Fruit fly (Drosophila melanogaster) S2 (cell line): ENCODE results near the gene CG42685.
"Not testable (repeated sequence)": the region's sequence is repeated elsewhere in the genome, so short reads cannot be mapped to it uniquely, and the experiment has no call there.

Experiments
- CG8478 ChIP-seq: fragments of >200 bp; optimal IDR thresholded peaks from 2 replicates; lab custom pipeline; 2018
- CTCF ChIP-seq, 2 experiments: fragments of >200 bp; optimal IDR thresholded peaks; 2 replicates each; lab custom pipeline; 2018

CG42685 gene

DNA sequence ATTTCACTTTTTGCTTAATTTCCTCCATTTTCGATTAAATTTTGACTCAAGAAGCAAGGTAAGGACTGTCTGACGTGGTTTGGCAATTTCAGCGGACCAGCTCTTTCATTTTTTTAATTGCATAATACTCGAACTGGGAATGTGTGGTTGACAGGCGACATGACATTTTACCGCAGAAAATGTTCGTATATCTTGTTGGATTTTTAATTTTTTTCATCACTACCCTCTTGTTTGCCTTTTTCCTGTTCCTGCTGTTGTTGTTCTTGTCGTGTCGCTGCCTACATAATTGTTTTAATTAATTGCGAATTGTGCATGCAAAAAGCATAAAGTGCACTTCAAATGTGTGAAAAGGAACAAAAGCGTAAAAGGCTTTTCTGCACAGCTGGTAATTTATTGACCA lies at the start of gene CG42685:
TSS of gene CG42685 (minus strand) at position 101 of the 400 bp plus-strand sequence.
- TF ChIP-seq CTCF (optimal IDR thresholded peaks at IDR 0.05; lab: Kevin White, UChicago): no peak
- TF ChIP-seq CG8478: no peak

DNA sequence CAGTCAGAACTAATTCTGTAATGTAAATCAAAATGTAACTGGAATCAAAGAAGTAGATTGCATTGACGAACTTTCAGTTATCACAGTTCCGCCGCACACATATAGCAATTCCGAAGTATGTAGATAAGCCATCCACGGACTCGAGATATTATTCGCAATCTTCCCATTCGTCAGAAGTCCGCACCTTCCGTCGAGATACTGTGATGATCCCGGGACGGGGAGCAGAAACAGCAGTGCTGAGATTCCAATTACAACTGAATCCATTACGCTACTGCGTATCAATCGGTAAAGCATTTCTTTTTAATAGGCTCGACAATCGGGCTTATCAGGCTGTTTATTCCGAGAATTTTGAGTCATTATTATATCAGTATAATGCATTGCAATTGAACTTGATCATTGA lies 44.7 kb upstream of the CG42685 start, which contains the start of gene CG4650:
TSS of gene CG4650 (minus strand) at position 269 of the 400 bp plus-strand sequence.
- TF ChIP-seq CTCF (optimal IDR thresholded peaks at IDR 0.05; lab: Kevin White, UChicago): no peak

DNA sequence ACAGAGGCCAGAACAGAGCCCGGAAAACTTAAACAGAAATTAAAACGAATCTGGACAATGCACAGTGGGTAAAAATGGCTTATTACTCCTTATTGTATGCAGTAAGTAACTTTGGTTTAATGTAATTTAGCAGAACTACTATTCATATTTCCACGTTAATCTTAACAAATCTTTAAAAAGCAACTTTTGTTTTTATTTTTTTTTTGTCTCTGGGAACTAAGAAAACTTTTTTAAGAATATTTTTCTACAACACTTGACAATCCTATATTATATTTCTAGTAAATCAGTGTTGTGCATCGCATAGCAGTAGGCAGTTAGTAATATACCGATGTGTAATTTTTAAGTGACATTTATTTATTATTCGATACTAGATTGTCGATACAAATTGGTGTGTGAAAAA lies 35.6 kb upstream of the CG42685 start, which contains the start of gene CG4701:
TSS of gene CG4701 (plus strand) at position 301 of the 400 bp plus-strand sequence.
- TF ChIP-seq CTCF (optimal IDR thresholded peaks at IDR 0.05; lab: Kevin White, UChicago) (no peak), CG8478 (no peak)

DNA sequence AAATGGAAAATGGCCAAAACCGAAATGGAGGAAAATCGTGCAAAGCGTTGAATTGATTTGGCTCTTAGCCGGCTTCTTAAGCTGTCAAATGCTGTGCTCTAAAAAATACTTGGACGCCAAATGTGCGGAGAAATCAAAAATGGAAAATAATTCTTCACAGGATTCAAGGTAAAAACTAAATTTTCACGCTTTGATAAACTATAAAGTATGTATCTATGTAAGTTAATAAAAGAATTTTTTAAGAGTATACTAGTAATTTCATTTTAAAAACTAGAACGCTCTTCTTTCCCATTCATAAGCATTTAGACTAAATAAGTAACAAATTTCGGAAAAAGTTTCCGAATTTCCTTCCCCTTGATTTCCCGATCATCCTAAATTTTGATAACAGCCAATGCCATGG lies 32.5 kb upstream of the CG42685 start, which contains the start of gene CSN1a:
TSS of gene CSN1a (plus strand) at position 301 of the 400 bp plus-strand sequence.
- TF ChIP-seq CG8478 (no peak), CTCF (optimal IDR thresholded peaks at IDR 0.05; lab: Kevin White, UChicago) (no peak)

DNA sequence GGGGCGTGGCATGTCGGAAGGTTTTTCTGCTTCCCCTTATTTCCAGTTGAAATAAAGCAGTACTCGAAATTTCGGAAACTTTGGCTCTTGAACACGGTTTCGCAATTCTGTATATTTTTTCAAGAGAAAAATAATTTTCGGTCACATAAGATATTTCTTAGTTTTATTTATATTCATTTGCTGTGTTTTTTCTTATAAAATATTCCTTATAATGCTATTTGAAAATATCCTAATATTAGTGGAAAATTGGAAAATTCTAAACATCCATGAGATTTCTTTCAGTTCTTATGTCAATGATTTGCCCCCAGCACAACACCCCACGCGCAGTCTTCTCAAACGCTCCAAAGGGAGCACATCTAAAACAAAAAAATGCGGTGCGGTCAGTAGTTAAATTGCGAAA lies 30.5 kb upstream of the CG42685 start, which contains the start of gene CG4691:
TSS of gene CG4691 (plus strand) at position 301 of the 400 bp plus-strand sequence.
- TF ChIP-seq CG8478 (no peak), CTCF (optimal IDR thresholded peaks at IDR 0.05; lab: Kevin White, UChicago) (no peak)

DNA sequence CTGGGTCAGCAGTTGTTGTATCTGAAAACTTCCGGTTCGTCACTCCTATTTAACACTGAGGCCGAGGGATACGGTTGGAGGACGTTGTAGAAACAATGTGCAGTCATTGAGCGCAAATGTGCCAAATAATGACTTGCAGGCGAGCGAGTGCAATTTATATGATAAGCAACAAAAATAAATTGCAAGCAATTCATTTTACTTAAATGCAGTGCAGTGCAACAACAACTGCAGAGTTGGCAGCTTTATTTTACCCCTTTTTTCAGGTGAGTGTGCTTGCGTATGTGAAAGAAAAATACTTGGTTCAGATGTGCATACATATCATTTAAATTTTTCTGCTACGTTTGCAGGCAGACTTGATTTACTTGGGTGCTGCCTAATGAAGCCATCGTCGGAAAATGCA lies 16.1 kb upstream of the CG42685 start:
- TF ChIP-seq CG8478 (no peak), CTCF (optimal IDR thresholded peaks at IDR 0.05; lab: Kevin White, UChicago) (no peak)

DNA sequence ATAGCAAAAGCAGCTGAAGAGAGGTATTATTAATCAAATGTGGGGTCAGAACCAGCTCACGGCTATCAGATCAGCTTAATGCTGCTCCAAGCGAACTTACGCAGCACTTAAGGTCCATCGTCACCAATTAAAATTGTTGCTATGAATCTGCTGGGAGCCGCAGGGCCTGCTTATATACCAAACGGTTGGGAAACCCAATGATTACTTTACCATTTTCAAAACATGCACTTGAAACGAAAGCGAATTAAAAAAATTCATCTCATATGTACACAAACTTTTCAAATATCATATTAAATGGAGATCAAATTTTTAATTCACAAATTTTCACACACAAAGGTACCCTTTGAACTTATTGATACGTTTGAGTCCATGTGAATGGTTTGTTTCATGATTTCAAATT lies 15.1 kb upstream of the CG42685 start, which contains the start of gene CG42587:
TSS of gene CG42587 (minus strand) at position 143 of the 400 bp plus-strand sequence.
- no peak for TF ChIP-seq CG8478
- TF ChIP-seq CTCF (optimal IDR thresholded peaks at IDR 0.05; lab: Kevin White, UChicago): no peak

DNA sequence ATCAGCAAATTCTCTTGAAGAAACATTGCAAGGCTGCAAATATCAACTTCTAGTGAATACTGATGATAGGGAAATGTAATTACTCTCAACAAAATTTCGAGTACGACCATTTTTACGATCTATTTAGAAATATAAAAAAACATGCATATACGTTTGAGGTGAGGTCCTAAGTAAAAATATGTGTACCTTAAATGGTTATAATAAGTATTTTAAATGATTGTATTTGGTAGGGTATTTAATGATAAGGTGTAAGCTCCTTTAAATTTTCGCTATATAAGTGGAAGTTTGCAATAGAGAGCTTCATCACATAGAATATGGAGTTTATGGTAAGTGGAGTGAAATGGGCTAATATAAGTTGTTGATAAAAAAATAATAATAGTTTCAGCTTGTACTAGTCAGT lies 14.1 kb upstream of the CG42685 start, which contains the start of gene CG42681:
TSS of gene CG42681 (plus strand) at position 301 of the 400 bp plus-strand sequence.
- TF ChIP-seq CG8478 (no peak), CTCF (optimal IDR thresholded peaks at IDR 0.05; lab: Kevin White, UChicago) (no peak)

DNA sequence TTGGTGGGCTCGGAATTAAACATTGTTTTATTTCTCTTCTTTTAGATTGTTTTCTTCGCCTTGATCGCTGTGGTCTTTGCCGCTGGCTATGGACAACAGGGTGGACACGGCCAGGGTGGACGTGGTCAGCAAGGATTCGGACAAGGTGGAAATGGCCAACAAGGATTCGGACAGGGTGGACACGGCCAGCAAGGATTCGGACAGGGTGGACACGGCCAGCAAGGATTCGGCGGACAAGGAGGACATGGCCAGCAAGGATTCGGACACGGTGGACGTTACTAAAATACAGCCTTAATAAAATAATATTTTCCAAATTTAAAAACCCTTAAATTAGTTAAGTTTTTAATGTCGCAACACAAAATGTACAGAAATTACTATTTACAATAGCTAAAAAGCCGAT lies 13.4 kb upstream of the CG42685 start:
- no peak for TF ChIP-seq CG8478
- no peak for TF ChIP-seq CTCF (optimal IDR thresholded peaks at IDR 0.05; lab: Kevin White, UChicago)

DNA sequence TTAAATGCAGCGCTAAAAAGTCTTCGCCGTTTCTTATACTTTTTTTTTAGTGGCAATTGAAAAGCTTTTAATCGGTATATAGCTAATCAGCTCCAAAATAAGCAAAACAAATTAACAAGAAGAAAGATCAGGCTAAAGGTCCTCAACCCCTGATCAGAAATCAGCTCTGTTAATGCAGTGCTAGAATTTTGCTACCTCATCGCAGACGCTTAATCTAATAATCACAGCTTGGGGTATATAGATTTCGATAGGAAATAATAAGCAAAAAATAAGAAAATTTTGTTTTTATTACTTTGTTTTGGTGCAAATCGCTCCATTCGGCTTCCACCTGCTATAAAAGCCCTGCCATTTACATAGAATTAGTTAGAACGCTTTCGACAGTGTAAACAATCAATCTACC lies 12.9 kb upstream of the CG42685 start, which contains the start of gene CG34166:
TSS of gene CG34166 (plus strand) at position 301 of the 400 bp plus-strand sequence.
- not testable (repeated sequence) for TF ChIP-seq CG8478; CTCF (optimal IDR thresholded peaks at IDR 0.05; lab: Kevin White, UChicago)

DNA sequence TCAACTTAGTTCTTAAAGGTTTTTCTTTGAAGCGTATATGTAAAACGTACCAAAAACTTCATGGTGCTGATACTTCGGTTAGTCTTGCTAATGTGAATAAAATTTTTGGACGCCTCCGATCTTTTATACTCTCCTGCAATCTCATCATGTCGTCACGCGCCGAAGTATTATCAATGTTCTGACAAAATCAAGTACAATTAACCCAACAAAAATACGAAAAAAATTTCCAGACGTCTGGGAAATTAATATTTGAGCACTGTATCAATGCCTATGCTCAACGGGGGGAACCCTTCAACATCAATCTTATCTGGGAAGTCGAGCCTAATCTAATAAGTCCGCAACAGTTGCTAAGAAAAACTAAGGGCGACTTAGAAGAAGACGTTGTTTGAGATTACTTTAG lies 11.8 kb upstream of the CG42685 start, which contains the start of gene CG42586:
TSS of gene CG42586 (minus strand) at position 101 of the 400 bp plus-strand sequence.
- not testable (repeated sequence) for TF ChIP-seq CTCF (optimal IDR thresholded peaks at IDR 0.05; lab: Kevin White, UChicago); CG8478

DNA sequence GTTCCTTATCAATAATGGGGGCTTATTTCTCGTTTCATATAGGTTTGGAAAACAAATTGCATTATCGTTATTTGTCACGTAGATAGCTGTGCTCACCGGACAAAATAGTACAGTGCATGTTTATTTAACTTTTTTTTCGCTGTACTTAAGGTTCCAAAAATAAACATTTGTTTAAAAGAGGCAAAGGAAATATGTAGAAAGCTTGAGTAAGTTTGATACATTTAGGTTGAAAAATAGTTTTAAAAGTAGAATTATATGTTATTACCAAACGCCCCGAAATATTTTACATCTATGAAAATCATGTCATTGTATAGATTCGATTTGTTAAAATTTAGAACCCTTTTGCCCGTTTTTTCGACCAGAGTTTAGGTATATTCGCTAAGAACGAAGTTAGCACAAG lies 9.6 kb upstream of the CG42685 start, which contains the start of gene CG42585:
TSS of gene CG42585 (plus strand) at position 301 of the 400 bp plus-strand sequence.
- not testable (repeated sequence) for TF ChIP-seq CG8478; CTCF (optimal IDR thresholded peaks at IDR 0.05; lab: Kevin White, UChicago)

DNA sequence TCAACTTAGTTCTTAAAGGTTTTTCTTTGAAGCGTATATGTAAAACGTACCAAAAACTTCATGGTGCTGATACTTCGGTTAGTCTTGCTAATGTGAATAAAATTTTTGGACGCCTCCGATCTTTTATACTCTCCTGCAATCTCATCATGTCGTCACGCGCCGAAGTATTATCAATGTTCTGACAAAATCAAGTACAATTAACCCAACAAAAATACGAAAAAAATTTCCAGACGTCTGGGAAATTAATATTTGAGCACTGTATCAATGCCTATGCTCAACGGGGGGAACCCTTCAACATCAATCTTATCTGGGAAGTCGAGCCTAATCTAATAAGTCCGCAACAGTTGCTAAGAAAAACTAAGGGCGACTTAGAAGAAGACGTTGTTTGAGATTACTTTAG lies 7.7 kb upstream of the CG42685 start, which contains the start of gene CG31775:
TSS of gene CG31775 (minus strand) at position 101 of the 400 bp plus-strand sequence.
- TF ChIP-seq CTCF (optimal IDR thresholded peaks at IDR 0.05; lab: Kevin White, UChicago); CG8478: not testable (repeated sequence)

DNA sequence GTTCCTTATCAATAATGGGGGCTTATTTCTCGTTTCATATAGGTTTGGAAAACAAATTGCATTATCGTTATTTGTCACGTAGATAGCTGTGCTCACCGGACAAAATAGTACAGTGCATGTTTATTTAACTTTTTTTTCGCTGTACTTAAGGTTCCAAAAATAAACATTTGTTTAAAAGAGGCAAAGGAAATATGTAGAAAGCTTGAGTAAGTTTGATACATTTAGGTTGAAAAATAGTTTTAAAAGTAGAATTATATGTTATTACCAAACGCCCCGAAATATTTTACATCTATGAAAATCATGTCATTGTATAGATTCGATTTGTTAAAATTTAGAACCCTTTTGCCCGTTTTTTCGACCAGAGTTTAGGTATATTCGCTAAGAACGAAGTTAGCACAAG lies 5.6 kb upstream of the CG42685 start, which contains the start of gene CG31835:
TSS of gene CG31835 (plus strand) at position 301 of the 400 bp plus-strand sequence.
- not testable (repeated sequence) for TF ChIP-seq CG8478; CTCF (optimal IDR thresholded peaks at IDR 0.05; lab: Kevin White, UChicago)

DNA sequence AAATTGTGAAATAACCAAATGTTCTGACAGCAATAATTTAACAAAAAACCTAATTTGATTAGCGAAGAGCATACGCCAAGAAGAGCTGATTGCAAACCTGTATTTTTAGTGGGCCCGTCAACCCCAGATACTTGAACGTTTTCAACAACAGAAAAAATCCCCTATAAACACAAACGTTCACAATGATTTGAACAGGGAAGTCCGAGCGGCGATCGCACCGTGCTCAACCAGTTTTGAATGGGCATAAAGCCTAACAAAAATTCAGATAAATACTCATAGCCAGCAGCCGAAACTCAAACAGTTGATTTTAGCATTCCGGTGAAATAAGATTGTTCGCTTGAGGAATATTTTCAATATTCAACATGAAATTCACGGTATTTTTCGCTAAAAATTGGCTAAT lies 16.5 kb downstream of the CG42685 start, which contains the start of gene CG34165:
TSS of gene CG34165 (plus strand) at position 284 of the 400 bp plus-strand sequence.
- TF ChIP-seq CTCF (optimal IDR thresholded peaks at IDR 0.05; lab: Kevin White, UChicago): no peak
- no peak for TF ChIP-seq CG8478

DNA sequence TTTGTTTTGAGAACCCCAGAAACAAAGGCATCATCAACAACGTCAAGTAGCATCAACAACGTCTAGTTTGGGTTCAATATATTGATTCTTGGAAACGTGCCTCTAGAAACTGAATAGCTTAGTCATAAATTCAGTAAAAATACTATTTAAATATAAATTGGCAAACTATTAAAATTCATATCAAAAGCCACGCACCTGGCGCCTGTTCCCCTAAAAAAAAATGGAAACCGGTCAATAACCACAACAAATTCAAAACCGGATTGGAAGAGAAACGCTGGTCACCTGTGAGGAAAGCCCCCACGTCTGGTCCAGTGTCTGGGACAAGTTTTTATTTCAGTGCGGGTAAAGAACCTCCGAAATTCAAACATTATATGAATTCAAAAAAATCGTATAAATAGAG lies 17.7 kb downstream of the CG42685 start, which contains the start of gene CG15282:
TSS of gene CG15282 (plus strand) at position 227 of the 400 bp plus-strand sequence.
- TF ChIP-seq CG8478 (no peak), CTCF (optimal IDR thresholded peaks at IDR 0.05; lab: Kevin White, UChicago) (no peak)
